Fruit fly (Drosophila melanogaster) whole organism, embryonic: ENCODE results near the gene beta4GalNAcTB.

Experiments
- CG10209 ChIP-seq: fragments of 200-800 bp; sonication (Bioruptor generic); optimal IDR thresholded peaks from 3 replicates; lab custom pipeline; 2017; ENCODE audit warnings: missing biosample characterization, mild to moderate bottlenecking, missing genetic modification characterization, missing genetic modification reagents
- CG11247 ChIP-seq: fragments of 200-800 bp; sonication (Bioruptor generic); IDR thresholded peaks from 2 replicates; pipeline ENCODE4 v1.3.6; 2022; ENCODE audit warnings: missing biosample characterization, missing genetic modification characterization
- CG11695 ChIP-seq: fragments of 200-800 bp; sonication (Bioruptor generic); IDR thresholded peaks from 3 replicates; pipeline ENCODE4 v1.3.6; 2022; ENCODE audit warnings: missing biosample characterization, missing genetic modification characterization
- CG13296 ChIP-seq: fragments of 200-800 bp; sonication (Bioruptor generic); optimal IDR thresholded peaks from 3 replicates; lab custom pipeline; 2018; ENCODE audit warnings: missing biosample characterization, mild to moderate bottlenecking, missing genetic modification characterization
- CG13424 ChIP-seq: fragments of 200-800 bp; sonication (Bioruptor generic); optimal IDR thresholded peaks from 2 replicates; lab custom pipeline; 2019; ENCODE audit warnings: missing biosample characterization, mild to moderate bottlenecking, missing genetic modification characterization, moderate library complexity
- CG13624 ChIP-seq: fragments of 200-800 bp; sonication (Bioruptor generic); optimal IDR thresholded peaks from 2 replicates; lab custom pipeline; 2016; ENCODE audit warnings: missing biosample characterization, missing genetic modification characterization
- CG14014 ChIP-seq: fragments of 200-800 bp; sonication (Bioruptor generic); IDR thresholded peaks from 2 replicates; pipeline ENCODE4 v1.3.6; 2022; ENCODE audit warnings: missing biosample characterization, missing genetic modification characterization
- CG1602 ChIP-seq: fragments of 200-800 bp; sonication (Bioruptor generic); optimal IDR thresholded peaks from 3 replicates; lab custom pipeline; 2016; ENCODE audit warnings: missing biosample characterization, missing genetic modification characterization
- CG1603 ChIP-seq: fragments of 200-800 bp; sonication (Bioruptor generic); optimal IDR thresholded peaks from 2 replicates; lab custom pipeline; 2019; ENCODE audit warnings: missing biosample characterization, mild to moderate bottlenecking, missing genetic modification characterization, moderate library complexity
- CG17568 ChIP-seq: fragments of 200-800 bp; sonication (Bioruptor generic); optimal IDR thresholded peaks from 2 replicates; lab custom pipeline; 2018; ENCODE audit warnings: missing biosample characterization, mild to moderate bottlenecking, missing genetic modification characterization, moderate library complexity
- CG2889 ChIP-seq: fragments of 200-800 bp; sonication (Bioruptor generic); IDR thresholded peaks from 3 replicates; pipeline ENCODE4 v1.3.6; 2022; ENCODE audit warnings: missing biosample characterization, missing genetic modification characterization
- CG30431 ChIP-seq: fragments of 200-800 bp; sonication (Bioruptor generic); optimal IDR thresholded peaks from 2 replicates; lab custom pipeline; 2017; ENCODE audit warnings: missing biosample characterization, missing genetic modification characterization
- CG31365 ChIP-seq: fragments of 200-800 bp; sonication (Bioruptor generic); optimal IDR thresholded peaks from 2 replicates; lab custom pipeline; 2018; ENCODE audit warnings: missing biosample characterization, mild to moderate bottlenecking, missing genetic modification characterization
- CG31441 ChIP-seq: fragments of 200-800 bp; sonication (Bioruptor generic); IDR thresholded peaks from 2 replicates; pipeline ENCODE4 v1.3.6; 2022; ENCODE audit warnings: missing biosample characterization, missing genetic modification characterization
- CG3407 ChIP-seq: fragments of 200-800 bp; sonication (Bioruptor generic); optimal IDR thresholded peaks from 2 replicates; lab custom pipeline; 2018; ENCODE audit warnings: missing biosample characterization, mild to moderate bottlenecking, missing genetic modification characterization
- CG34224 ChIP-seq: fragments of 200-800 bp; sonication (Bioruptor generic); IDR thresholded peaks from 3 replicates; pipeline ENCODE4 v1.3.6; 2022; ENCODE audit warnings: missing biosample characterization, missing genetic modification characterization; ENCODE audit not compliant: partially characterized antibody
- CG4282 ChIP-seq: fragments of 200-800 bp; sonication (Bioruptor generic); optimal IDR thresholded peaks from 2 replicates; lab custom pipeline; 2016; ENCODE audit warnings: missing biosample characterization, missing genetic modification characterization
- CG4707 ChIP-seq: fragments of 200-800 bp; sonication (Bioruptor generic); optimal IDR thresholded peaks from 2 replicates; lab custom pipeline; 2018; ENCODE audit warnings: missing biosample characterization, mild to moderate bottlenecking, missing genetic modification characterization, moderate library complexity
- CG6272 ChIP-seq: fragments of 200-800 bp; sonication (Bioruptor generic); IDR thresholded peaks from 2 replicates; pipeline ENCODE4 v1.3.6; 2022; ENCODE audit warnings: missing biosample characterization, missing genetic modification characterization
- CG6854 ChIP-seq: fragments of 200-800 bp; sonication (Bioruptor generic); optimal IDR thresholded peaks from 3 replicates; lab custom pipeline; 2017; ENCODE audit warnings: missing biosample characterization, mild to moderate bottlenecking, missing genetic modification characterization
- CG9817 ChIP-seq: fragments of 200-800 bp; sonication (Bioruptor generic); optimal IDR thresholded peaks from 2 replicates; lab custom pipeline; 2018; ENCODE audit warnings: missing biosample characterization, mild to moderate bottlenecking, missing genetic modification characterization, moderate library complexity
- Dek ChIP-seq: fragments of 200-800 bp; sonication (Bioruptor generic); optimal IDR thresholded peaks from 3 replicates; lab custom pipeline; 2019; ENCODE audit warnings: missing biosample characterization, mild to moderate bottlenecking, missing genetic modification characterization, moderate library complexity
- Dp ChIP-seq: fragments of 200-800 bp; sonication (Bioruptor generic); optimal IDR thresholded peaks from 2 replicates; lab custom pipeline; 2018; ENCODE audit warnings: missing biosample characterization, mild to moderate bottlenecking, missing genetic modification characterization, moderate library complexity
- Drgx ChIP-seq: fragments of 200-800 bp; sonication (Bioruptor generic); IDR thresholded peaks from 2 replicates; pipeline ENCODE4 v1.3.6; 2022; ENCODE audit warnings: missing biosample characterization, missing genetic modification characterization
- E2f1 ChIP-seq: fragments of 200-800 bp; sonication (Bioruptor generic); IDR thresholded peaks from 2 replicates; pipeline ENCODE4 v1.3.6; 2022; ENCODE audit warnings: missing biosample characterization, missing genetic modification characterization
- Fer2 ChIP-seq: fragments of 200-800 bp; sonication (Bioruptor generic); optimal IDR thresholded peaks from 2 replicates; lab custom pipeline; 2018; ENCODE audit warnings: missing biosample characterization, mild to moderate bottlenecking, missing genetic modification characterization, moderate library complexity
- aop ChIP-seq: fragments of 200-800 bp; sonication (Bioruptor generic); IDR thresholded peaks from 2 replicates; pipeline ENCODE4 v1.3.6; 2022; ENCODE audit warnings: missing biosample characterization, missing genetic modification characterization
- ap ChIP-seq: fragments of 200-800 bp; sonication (Bioruptor generic); IDR thresholded peaks from 2 replicates; pipeline ENCODE4 v1.3.6; 2022; ENCODE audit warnings: missing biosample characterization, missing genetic modification characterization
- bab2 ChIP-seq: fragments of 200-800 bp; sonication (Bioruptor generic); optimal IDR thresholded peaks from 2 replicates; lab custom pipeline; 2016; ENCODE audit warnings: missing biosample characterization, missing genetic modification characterization
- bbx ChIP-seq: fragments of 200-800 bp; sonication (Bioruptor generic); IDR thresholded peaks from 2 replicates; pipeline ENCODE4 v1.3.6; 2022; ENCODE audit warnings: missing biosample characterization, missing genetic modification characterization; ENCODE audit not compliant: partially characterized antibody
- da ChIP-seq: fragments of 200-800 bp; sonication (Bioruptor generic); optimal IDR thresholded peaks from 2 replicates; lab custom pipeline; 2016; ENCODE audit warnings: missing biosample characterization, missing genetic modification characterization
- dmrt99B ChIP-seq: fragments of 200-800 bp; sonication (Bioruptor generic); optimal IDR thresholded peaks from 2 replicates; lab custom pipeline; 2018; ENCODE audit warnings: missing biosample characterization, mild to moderate bottlenecking, missing genetic modification characterization, moderate library complexity
- dpn ChIP-seq, 2 experiments: fragments of 200-800 bp; sonication (Bioruptor generic); optimal IDR thresholded peaks; 3 replicates each; lab custom pipeline; 2016; ENCODE audit warnings: missing biosample characterization in 2 of 2, missing genetic modification characterization in 2 of 2
- dysf ChIP-seq: fragments of 200-800 bp; sonication (Bioruptor generic); IDR thresholded peaks from 3 replicates; pipeline ENCODE4 v1.3.6; 2022; ENCODE audit warnings: missing biosample characterization, missing genetic modification characterization
- emc ChIP-seq: fragments of 200-800 bp; sonication (Bioruptor generic); optimal IDR thresholded peaks from 2 replicates; lab custom pipeline; 2016; ENCODE audit warnings: missing biosample characterization, missing genetic modification characterization
- fd96Cb ChIP-seq: fragments of 200-800 bp; sonication (Bioruptor generic); optimal IDR thresholded peaks from 2 replicates; lab custom pipeline; 2018; ENCODE audit warnings: missing biosample characterization, mild to moderate bottlenecking, missing genetic modification characterization, moderate library complexity
- fru ChIP-seq: fragments of >200 bp; optimal IDR thresholded peaks from 2 replicates; lab custom pipeline; 2017
- fu2 ChIP-seq: fragments of 200-800 bp; sonication (Bioruptor generic); optimal IDR thresholded peaks from 2 replicates; lab custom pipeline; 2016; ENCODE audit warnings: missing biosample characterization, missing genetic modification characterization
- grau ChIP-seq: fragments of 200-800 bp; optimal IDR thresholded peaks from 3 replicates; lab custom pipeline; 2019; ENCODE audit warnings: missing biosample characterization, mild to moderate bottlenecking, missing genetic modification characterization, moderate library complexity
- her ChIP-seq: fragments of 200-800 bp; sonication (Bioruptor generic); optimal IDR thresholded peaks from 2 replicates; lab custom pipeline; 2016; ENCODE audit warnings: missing biosample characterization, missing genetic modification characterization
- klu ChIP-seq: fragments of 200-800 bp; sonication (Bioruptor generic); IDR thresholded peaks from 2 replicates; pipeline ENCODE4 v1.3.6; 2022; ENCODE audit warnings: missing biosample characterization, missing genetic modification characterization
- maf-S ChIP-seq: fragments of 200-800 bp; sonication (Bioruptor generic); optimal IDR thresholded peaks from 2 replicates; lab custom pipeline; 2016; ENCODE audit warnings: missing biosample characterization, missing genetic modification characterization
- oc ChIP-seq: fragments of 200-800 bp; sonication (Bioruptor generic); optimal IDR thresholded peaks from 2 replicates; lab custom pipeline; 2018; ENCODE audit warnings: missing biosample characterization, mild to moderate bottlenecking, missing genetic modification characterization, moderate library complexity
- psq ChIP-seq: fragments of 200-800 bp; sonication (Bioruptor generic); optimal IDR thresholded peaks from 2 replicates; lab custom pipeline; 2017; ENCODE audit warnings: missing biosample characterization, missing genetic modification characterization
- run ChIP-seq: fragments of 200-800 bp; sonication (Bioruptor generic); optimal IDR thresholded peaks from 3 replicates; lab custom pipeline; 2018; ENCODE audit warnings: missing biosample characterization, mild to moderate bottlenecking, missing genetic modification characterization
- seq ChIP-seq: fragments of 200-800 bp; sonication (Bioruptor generic); IDR thresholded peaks from 2 replicates; pipeline ENCODE4 v1.3.6; 2022; ENCODE audit warnings: missing biosample characterization, missing genetic modification characterization
- sim ChIP-seq: fragments of 200-800 bp; sonication (Bioruptor generic); IDR thresholded peaks from 2 replicates; pipeline ENCODE4 v1.3.6; 2022; ENCODE audit warnings: missing biosample characterization, missing genetic modification characterization
- ssp ChIP-seq: fragments of 200-800 bp; sonication (Bioruptor generic); IDR thresholded peaks from 2 replicates; pipeline ENCODE4 v1.3.6; 2022; ENCODE audit warnings: missing biosample characterization, missing genetic modification characterization
- unpg ChIP-seq: fragments of 200-800 bp; sonication (Bioruptor generic); optimal IDR thresholded peaks from 3 replicates; lab custom pipeline; 2018; ENCODE audit warnings: missing biosample characterization, mild to moderate bottlenecking, missing genetic modification characterization, moderate library complexity
- wor ChIP-seq: fragments of 200-800 bp; sonication (Bioruptor generic); IDR thresholded peaks from 2 replicates; pipeline ENCODE4 v1.3.6; 2022; ENCODE audit warnings: missing biosample characterization, missing genetic modification characterization
- zfh1 ChIP-seq: fragments of 200-800 bp; sonication (Bioruptor generic); IDR thresholded peaks from 3 replicates; pipeline ENCODE4 v1.3.6; 2022; ENCODE audit warnings: missing biosample characterization, missing genetic modification characterization

beta4GalNAcTB gene

DNA sequence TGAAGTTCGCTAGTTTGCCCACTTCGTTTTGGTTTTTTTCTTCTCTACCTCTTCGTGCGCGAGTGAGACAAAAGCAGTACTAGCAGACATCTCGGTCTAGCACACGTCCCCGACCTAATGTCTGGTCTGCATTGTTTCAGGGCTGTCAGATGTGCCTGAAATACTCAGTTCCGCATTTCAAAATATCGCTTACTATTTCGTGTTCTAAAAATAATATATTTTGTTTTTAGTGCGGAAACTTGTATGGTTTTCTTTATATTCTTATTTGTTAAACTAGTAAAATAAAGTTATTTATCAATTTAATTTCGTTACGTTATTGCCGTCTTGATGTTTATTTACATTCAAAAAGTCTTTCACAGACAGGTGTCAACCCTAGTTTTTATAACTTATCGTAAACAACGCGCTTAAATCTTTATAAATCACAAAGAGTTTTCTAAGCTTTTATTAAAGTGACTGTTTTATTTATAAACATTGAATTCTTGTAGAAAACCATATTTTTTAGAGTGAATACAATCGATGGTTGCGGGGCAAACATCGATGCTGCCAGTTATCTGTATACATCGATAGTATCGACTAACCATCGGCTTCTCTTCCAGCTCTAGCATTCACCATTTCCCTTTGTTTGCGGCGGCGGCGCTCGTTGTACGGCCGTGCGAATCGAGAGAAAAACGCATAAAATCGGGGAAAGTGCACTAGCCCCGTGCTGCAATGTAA is 29.6 kb upstream of the beta4GalNAcTB start (continued):
- TF ChIP-seq E2f1 = no peak
- no peak for TF ChIP-seq klu (GFP tag; lab: Robert Waterston, UW)
- TF ChIP-seq bab2 (GFP tag; lab: Kevin White, UChicago) = peak; percentile 52
- TF ChIP-seq fd96Cb = peak; percentile 75
- TF ChIP-seq wor (GFP tag; lab: Robert Waterston, UW) = no peak
- no peak for TF ChIP-seq CG4707 (GFP tag; lab: Kevin White, UChicago)
- TF ChIP-seq CG11695 (GFP tag; lab: Robert Waterston, UW) = no peak
- TF ChIP-seq CG30431 (GFP tag; lab: Kevin White, UChicago) = peak; percentile 13
- TF ChIP-seq unpg (GFP tag; lab: Kevin White, UChicago) = peak; percentile 80
- TF ChIP-seq CG34224 (GFP tag; lab: Robert Waterston, UW) = no peak
- TF ChIP-seq CG13424 = peak; percentile 85
- peak; percentile 41 for TF ChIP-seq da (GFP tag; lab: Kevin White, UChicago)
- no peak for TF ChIP-seq dysf
- TF ChIP-seq CG14014 = no peak
- peak; percentile 18 for TF ChIP-seq Dp (GFP tag; lab: Kevin White, UChicago)
- no peak for TF ChIP-seq CG31365 (tag; lab: Kevin White, UChicago)
- TF ChIP-seq ssp (GFP tag; lab: Robert Waterston, UW) = no peak
- TF ChIP-seq CG13624 (GFP tag; lab: Kevin White, UChicago) = peak; percentile 59
- peak; percentile 19 for TF ChIP-seq run
- TF ChIP-seq CG2889 (GFP tag; lab: Robert Waterston, UW) = no peak
- TF ChIP-seq zfh1 (GFP tag; lab: Robert Waterston, UW) = no peak
- no peak for TF ChIP-seq seq (GFP tag; lab: Robert Waterston, UW)
- peak; percentile 59 for TF ChIP-seq her (GFP tag; lab: Kevin White, UChicago)
- TF ChIP-seq CG3407 (GFP tag; lab: Kevin White, UChicago) = peak; percentile 48
- TF ChIP-seq sim (GFP tag; lab: Robert Waterston, UW) = no peak
- TF ChIP-seq emc = no peak
- TF ChIP-seq CG11247 = no peak
- no peak for TF ChIP-seq bbx (GFP tag; lab: Robert Waterston, UW)
- peak; percentile 57 for TF ChIP-seq maf-S (GFP tag; lab: Kevin White, UChicago)
- TF ChIP-seq CG4282 = peak; percentile 23
- peak; percentile 81 for TF ChIP-seq Fer2 (tag; lab: Kevin White, UChicago)
- TF ChIP-seq aop (GFP tag; lab: Robert Waterston, UW) = no peak
- TF ChIP-seq Drgx = no peak
- TF ChIP-seq fru (lab: Kevin White, UChicago) = no peak
- TF ChIP-seq ap = no peak
- TF ChIP-seq CG9817 (tag; lab: Kevin White, UChicago) = peak; percentile 85
- TF ChIP-seq CG6272 = peak; percentile 79
- TF ChIP-seq CG17568 (GFP tag; lab: Kevin White, UChicago) = peak; percentile 22
- TF ChIP-seq CG31441 (GFP tag; lab: Robert Waterston, UW) = no peak
- TF ChIP-seq grau (tag; lab: Kevin White, UChicago) = peak; percentile 82
- peak; percentile 3 for TF ChIP-seq psq
- peak; percentile 64 for TF ChIP-seq CG1603
- peak; percentile 74 for TF ChIP-seq dmrt99B (tag; lab: Kevin White, UChicago)
- TF ChIP-seq CG1602 (GFP tag; lab: Kevin White, UChicago) = peak; percentile 39
- TF ChIP-seq CG10209 (GFP tag; lab: Kevin White, UChicago) = peak; percentile 75
- peak; percentile 63 for TF ChIP-seq CG13296 (GFP tag; lab: Kevin White, UChicago)
- TF ChIP-seq fu2 (GFP tag; lab: Kevin White, UChicago) = peak; percentile 37
- peak; percentile 13 for TF ChIP-seq oc (tag; lab: Kevin White, UChicago)
- TF ChIP-seq dpn (GFP tag; optimal IDR thresholded peaks at IDR 0.05; lab: Kevin White, UChicago) = peak; percentile 38 to 48
- TF ChIP-seq CG6854 (GFP tag; lab: Kevin White, UChicago) = no peak
- TF ChIP-seq Dek = peak; percentile 76
